Worm (Caenorhabditis elegans) whole organism, midembryonic: Measurements from ENCODE around the gene wbp-2.
A peak's percentile ranks its signal among the peaks of the same experiment; 100 is the strongest.

Source experiments
- T22C8.4 ChIP-seq: fragments of 200-800 bp; sonication (Bioruptor generic); IDR thresholded peaks from 2 replicates; pipeline ENCODE4 v1.3.6; 2022; ENCODE audit warnings: missing genetic modification characterization, missing compliant biosample characterization
- cog-1 ChIP-seq: sonication (generic microtip); optimal IDR thresholded peaks from 2 replicates; lab custom pipeline; 2016; ENCODE audit warnings: missing genetic modification characterization, missing compliant biosample characterization
- flt-1 ChIP-seq: fragments of 200-800 bp; sonication (Bioruptor generic); IDR thresholded peaks from 2 replicates; pipeline ENCODE4 v1.3.6; 2022; ENCODE audit warnings: missing genetic modification characterization, missing compliant biosample characterization
- klf-2 ChIP-seq: fragments of 200-800 bp; sonication (Bioruptor generic); conservative IDR thresholded peaks from 2 replicates; pipeline ENCODE4 v1.3.6; 2022; ENCODE audit warnings: missing genetic modification reagents, missing genetic modification characterization, missing compliant biosample characterization
- med-1 ChIP-seq: sonication (generic microtip); optimal IDR thresholded peaks from 2 replicates; lab custom pipeline; 2017; ENCODE audit warnings: missing genetic modification characterization, mild to moderate bottlenecking, missing compliant biosample characterization, antibody characterized with exemption, missing genetic modification reagents; ENCODE audit not compliant: insufficient read depth
- ref-1 ChIP-seq: fragments of 200-800 bp; sonication (Bioruptor generic); conservative IDR thresholded peaks from 2 replicates; pipeline ENCODE4 v1.3.6; 2022; ENCODE audit warnings: missing genetic modification reagents, missing genetic modification characterization, missing compliant biosample characterization
- tab-1 ChIP-seq: fragments of 200-800 bp; sonication (Bioruptor generic); IDR thresholded peaks from 2 replicates; pipeline ENCODE4 v1.3.6; 2022; ENCODE audit warnings: missing genetic modification characterization, missing compliant biosample characterization
- ztf-23 ChIP-seq: fragments of 200-800 bp; sonication (Bioruptor generic); IDR thresholded peaks from 2 replicates; pipeline ENCODE4 v1.3.6; 2022; ENCODE audit warnings: missing genetic modification reagents, missing genetic modification characterization, missing compliant biosample characterization
- ztf-29 ChIP-seq: fragments of 200-800 bp; sonication (Bioruptor generic); IDR thresholded peaks from 2 replicates; pipeline ENCODE4 v1.3.6; 2022; ENCODE audit warnings: missing genetic modification reagents, missing genetic modification characterization, missing compliant biosample characterization

The wbp-2 gene

DNA sequence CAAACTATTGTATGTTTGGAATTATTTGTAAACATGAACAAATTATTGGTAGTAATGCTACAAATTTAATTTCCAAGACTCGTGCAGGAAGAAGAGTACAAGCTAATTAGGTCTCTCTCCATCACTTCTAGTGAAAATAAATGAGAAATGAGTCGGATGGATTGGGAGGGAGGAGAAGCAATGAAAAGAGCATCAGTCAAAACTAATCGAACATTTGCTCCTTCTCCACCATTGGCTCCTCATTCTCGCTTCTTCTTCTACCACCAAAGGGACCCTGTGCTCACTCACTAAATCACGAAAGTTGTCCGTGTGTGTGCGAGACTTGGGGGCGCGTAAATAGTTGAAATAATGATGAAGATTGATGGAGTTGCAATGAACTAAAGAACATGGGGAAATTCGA is 22.7 kb upstream of the wbp-2 start:
- TF ChIP-seq ztf-23 (GFP tag; lab: Robert Waterston, UW): no peak
- TF ChIP-seq cog-1 (tag; lab: Kevin White, UChicago): no peak
- no peak for TF ChIP-seq ztf-29 (GFP tag; lab: Robert Waterston, UW)
- no peak for TF ChIP-seq flt-1 (GFP tag; lab: Robert Waterston, UW)
- TF ChIP-seq ref-1: no peak
- TF ChIP-seq T22C8.4 (GFP tag; lab: Robert Waterston, UW): no peak
- TF ChIP-seq med-1 (GFP tag; lab: Kevin White, UChicago): no peak
- no peak for TF ChIP-seq klf-2 (GFP tag; lab: Robert Waterston, UW)
- no peak for TF ChIP-seq tab-1 (GFP tag; lab: Robert Waterston, UW)

DNA sequence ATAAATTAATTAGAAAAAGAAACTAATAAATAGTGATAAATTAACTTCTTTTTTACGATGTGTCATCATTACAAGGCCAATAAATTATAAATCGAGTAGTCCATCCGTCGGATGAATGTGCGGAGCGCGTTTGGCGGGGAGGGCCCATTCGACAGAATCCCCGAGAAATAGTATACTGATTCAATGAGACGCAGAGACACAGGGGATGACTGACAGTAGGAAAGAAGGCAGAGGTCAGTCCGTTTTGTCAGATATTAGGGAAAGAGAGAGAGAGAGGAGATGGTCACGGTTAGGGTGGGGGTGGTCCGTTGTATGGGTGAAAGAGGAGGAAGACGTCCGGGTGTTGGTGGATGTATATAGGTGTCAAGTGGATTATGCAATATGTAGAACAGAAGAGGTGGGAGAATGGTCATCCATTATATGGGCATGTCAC is 20.9 kb upstream of the wbp-2 start:
- peak; percentile 59 for TF ChIP-seq cog-1 (tag; lab: Kevin White, UChicago)
- TF ChIP-seq flt-1 (GFP tag; lab: Robert Waterston, UW): 0 out of 2 replicates have a peak, but pooled peaks have one; percentile 62
- no peak for TF ChIP-seq T22C8.4 (GFP tag; lab: Robert Waterston, UW)
- TF ChIP-seq tab-1 (GFP tag; lab: Robert Waterston, UW): peak; percentile 59; the same call in 1 of the 2 replicates

DNA sequence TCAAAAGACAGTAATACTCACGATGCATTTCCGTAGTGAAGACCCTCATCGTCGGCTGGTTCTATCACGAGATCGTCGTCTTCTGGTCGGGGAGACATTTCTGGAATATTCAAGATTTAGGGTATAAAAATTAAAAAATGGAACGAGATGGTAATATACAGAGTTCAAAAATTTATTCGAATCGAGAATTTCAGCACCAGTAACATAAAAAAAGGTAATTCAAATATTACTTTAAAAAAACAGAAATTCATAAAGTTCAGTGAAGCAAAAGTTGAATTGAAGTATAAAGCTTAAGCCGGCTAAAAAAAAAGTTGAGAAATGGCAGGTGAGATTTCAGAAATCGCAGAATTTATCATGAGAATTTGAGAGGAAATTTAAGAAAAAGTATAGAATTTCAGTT is 19.4 kb upstream of the wbp-2 start, which contains the start of gene cam-1:
Gene cam-1, minus strand, starts transcription at position 101 of the 400 bp plus-strand sequence.
- TF ChIP-seq T22C8.4 (GFP tag; lab: Robert Waterston, UW) (no peak), ref-1 (no peak), cog-1 (tag; lab: Kevin White, UChicago) (no peak), med-1 (GFP tag; lab: Kevin White, UChicago) (no peak)

DNA sequence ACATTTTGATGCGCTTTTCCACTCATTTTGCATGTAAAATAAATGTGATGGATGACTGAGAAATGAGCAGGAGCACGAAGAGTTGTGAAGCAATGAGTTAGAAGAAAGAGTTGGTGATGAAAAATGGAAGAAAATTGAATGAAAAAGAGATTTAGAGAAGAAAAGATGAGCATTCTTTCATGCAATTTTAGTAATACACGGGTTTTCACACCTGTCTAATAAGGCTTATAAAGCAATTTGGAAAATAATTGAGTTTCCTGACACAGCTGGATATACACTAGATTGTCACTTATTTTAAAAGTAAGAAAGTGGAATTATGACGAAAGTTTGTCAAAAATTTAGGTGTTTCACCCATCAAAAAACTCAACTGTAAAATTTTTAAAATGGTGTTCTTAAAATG is 18.8 kb upstream of the wbp-2 start:
- no peak for TF ChIP-seq flt-1 (GFP tag; lab: Robert Waterston, UW)
- TF ChIP-seq ref-1: no peak

DNA sequence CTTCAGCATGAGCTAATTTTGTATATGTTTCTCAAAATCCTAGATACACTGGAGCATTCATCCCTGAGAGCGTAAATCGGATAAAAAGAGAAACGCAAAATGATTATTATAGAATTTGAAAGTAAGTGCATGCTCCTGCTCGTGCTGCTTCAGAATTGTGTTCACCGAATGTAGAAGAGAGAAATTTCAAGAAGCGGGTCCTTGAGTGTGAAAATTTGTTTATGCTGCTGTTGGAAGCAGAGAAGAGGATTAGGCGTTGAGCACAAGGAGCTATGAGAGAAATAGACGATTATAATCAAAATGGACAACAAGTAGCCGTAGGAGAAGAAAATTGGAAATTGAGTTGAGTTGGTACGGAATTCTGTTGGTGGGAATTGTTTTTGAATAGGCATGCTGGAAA is 17.9 kb upstream of the wbp-2 start:
- TF ChIP-seq ztf-29 (GFP tag; lab: Robert Waterston, UW): no peak
- TF ChIP-seq ref-1: no peak
- TF ChIP-seq cog-1 (tag; lab: Kevin White, UChicago): no peak
- no peak for TF ChIP-seq ztf-23 (GFP tag; lab: Robert Waterston, UW)
- TF ChIP-seq tab-1 (GFP tag; lab: Robert Waterston, UW): no peak
- no peak for TF ChIP-seq klf-2 (GFP tag; lab: Robert Waterston, UW)
- no peak for TF ChIP-seq flt-1 (GFP tag; lab: Robert Waterston, UW)
- no peak for TF ChIP-seq T22C8.4 (GFP tag; lab: Robert Waterston, UW)
- TF ChIP-seq med-1 (GFP tag; lab: Kevin White, UChicago): no peak

DNA sequence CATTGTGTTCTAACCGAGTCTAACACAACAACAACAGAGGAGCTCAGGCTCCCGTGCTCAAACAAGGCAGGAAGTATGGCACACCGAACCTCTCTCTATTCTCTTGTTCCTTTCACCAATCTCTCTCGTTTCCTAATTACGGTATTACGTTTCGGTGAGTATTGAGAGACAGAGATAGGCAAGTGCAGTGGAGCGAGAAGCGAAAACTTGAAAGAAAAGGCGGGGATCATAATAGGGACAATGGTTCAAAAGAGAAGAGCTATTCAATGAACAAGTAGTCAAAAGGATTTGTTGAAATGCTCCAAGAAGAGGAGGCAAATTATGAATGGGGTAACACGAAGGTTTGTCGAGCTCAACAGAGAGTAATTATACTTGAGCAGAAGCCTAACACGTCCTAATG is 16.2 kb upstream of the wbp-2 start:
- TF ChIP-seq ztf-23 (GFP tag; lab: Robert Waterston, UW): no peak
- TF ChIP-seq klf-2 (GFP tag; lab: Robert Waterston, UW): no peak

DNA sequence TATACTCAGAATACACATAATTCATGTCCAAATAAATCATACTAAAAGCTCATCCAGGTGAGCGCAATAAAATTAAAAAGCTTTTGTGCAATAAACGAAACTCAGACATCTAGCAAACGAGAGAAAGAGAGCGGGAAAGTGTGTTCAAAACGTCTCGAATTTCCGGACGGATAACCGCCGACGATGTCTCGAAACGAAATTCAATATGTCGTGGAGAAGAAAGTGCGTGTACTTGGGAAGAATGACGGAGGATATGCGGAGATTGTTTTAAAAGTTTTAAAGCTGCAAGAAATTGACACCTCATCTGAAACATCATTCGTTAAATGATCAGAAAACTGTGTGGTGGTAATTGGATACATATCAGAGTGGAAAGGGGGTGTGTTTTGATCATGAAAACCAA is 14.8 kb upstream of the wbp-2 start:
- TF ChIP-seq flt-1 (GFP tag; lab: Robert Waterston, UW) (no peak), ztf-29 (GFP tag; lab: Robert Waterston, UW) (no peak), med-1 (GFP tag; lab: Kevin White, UChicago) (no peak), ref-1 (no peak), tab-1 (GFP tag; lab: Robert Waterston, UW) (no peak), cog-1 (tag; lab: Kevin White, UChicago) (no peak), T22C8.4 (GFP tag; lab: Robert Waterston, UW) (no peak), klf-2 (GFP tag; lab: Robert Waterston, UW) (no peak), ztf-23 (GFP tag; lab: Robert Waterston, UW) (no peak)

DNA sequence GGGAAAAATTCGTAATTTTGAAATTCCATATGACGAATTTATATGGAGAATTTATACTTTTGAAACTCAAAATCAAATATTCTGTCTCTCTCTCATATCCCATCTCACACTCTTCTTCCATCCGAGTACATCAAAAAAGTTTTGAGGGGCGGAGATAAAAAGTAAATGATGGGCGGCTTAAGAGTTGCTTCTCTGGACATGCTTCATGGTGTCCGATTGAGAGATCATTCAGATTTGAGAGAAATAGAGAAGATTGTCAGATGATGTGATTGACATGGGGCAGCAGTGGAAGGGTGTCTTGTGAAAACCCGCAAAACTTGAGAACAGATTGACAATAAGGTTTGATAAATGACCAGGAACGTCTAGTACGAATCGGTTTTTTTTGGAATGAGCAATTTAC is 13.9 kb upstream of the wbp-2 start:
- TF ChIP-seq tab-1 (GFP tag; lab: Robert Waterston, UW): no peak
- TF ChIP-seq ztf-29 (GFP tag; lab: Robert Waterston, UW): no peak
- no peak for TF ChIP-seq ztf-23 (GFP tag; lab: Robert Waterston, UW)
- no peak for TF ChIP-seq T22C8.4 (GFP tag; lab: Robert Waterston, UW)
- no peak for TF ChIP-seq flt-1 (GFP tag; lab: Robert Waterston, UW)
- no peak for TF ChIP-seq klf-2 (GFP tag; lab: Robert Waterston, UW)
- TF ChIP-seq cog-1 (tag; lab: Kevin White, UChicago): no peak
- no peak for TF ChIP-seq ref-1
- no peak for TF ChIP-seq med-1 (GFP tag; lab: Kevin White, UChicago)

DNA sequence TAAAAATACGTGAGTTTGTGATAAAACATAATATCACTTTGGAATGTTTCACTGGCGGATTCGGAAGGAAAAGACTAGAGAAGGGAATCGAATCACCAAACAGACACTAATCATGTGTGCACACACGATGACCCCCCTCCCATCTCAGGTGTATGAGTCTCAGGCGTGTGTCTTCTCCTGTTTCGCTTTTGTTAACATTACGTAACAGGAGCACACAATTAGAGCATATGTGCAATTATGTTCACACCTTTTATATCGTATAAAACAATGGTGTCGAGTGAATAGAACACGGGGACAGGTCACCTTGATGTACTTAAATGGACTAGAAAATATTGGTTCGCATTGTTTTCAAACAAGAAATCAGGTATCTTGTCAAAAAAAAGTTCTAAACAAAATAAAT is 12.8 kb upstream of the wbp-2 start:
- TF ChIP-seq tab-1 (GFP tag; lab: Robert Waterston, UW) (no peak), klf-2 (GFP tag; lab: Robert Waterston, UW) (no peak), T22C8.4 (GFP tag; lab: Robert Waterston, UW) (no peak), ztf-23 (GFP tag; lab: Robert Waterston, UW) (no peak), flt-1 (GFP tag; lab: Robert Waterston, UW) (no peak), ref-1 (no peak), cog-1 (tag; lab: Kevin White, UChicago) (no peak)

DNA sequence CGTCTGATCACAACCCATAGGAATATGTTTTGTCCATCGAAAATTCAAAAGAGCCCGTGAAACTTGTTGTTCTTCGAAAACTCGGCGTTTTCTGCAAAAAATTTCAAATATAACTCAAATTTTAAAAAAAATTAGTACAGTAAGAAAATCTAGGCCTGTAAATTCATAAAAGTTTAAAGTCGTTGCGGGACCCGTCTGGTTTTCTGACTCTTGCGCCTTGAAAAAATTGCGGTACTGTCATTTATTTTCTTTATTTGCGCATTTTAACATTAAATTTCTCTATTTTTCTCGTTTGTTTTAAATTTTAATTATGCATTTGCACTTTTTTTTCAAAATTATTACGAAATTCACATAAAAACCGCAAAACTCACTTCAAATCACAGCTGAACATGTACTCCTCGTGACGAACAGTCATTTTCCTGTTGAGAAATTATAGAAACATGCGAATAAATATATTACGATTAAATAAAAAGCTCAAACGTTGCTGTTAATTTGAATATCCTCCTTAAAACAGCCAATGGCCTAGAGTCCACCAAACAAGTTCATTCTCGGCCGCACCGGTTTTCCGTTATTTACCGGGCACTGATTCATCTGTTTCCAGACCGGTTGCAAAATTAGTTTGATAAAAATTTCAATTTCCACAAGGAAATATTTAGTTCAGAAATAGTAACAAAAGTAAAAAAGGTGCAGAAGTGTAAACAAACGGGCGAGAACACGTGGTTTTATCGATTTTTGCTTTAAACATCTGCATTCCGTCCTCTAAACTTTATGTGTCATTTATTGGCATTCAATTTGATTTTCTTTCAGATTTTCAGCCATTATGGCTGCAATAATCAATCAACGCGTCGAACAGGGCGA is 10.3 kb upstream of the wbp-2 start, which contains the start of the genes csa-1 and wdfy-2:
Gene csa-1, minus strand, starts transcription at position 669 of the 858 bp plus-strand sequence.
Gene wdfy-2, plus strand, starts transcription at position 808 of the 858 bp plus-strand sequence.
- TF ChIP-seq T22C8.4 (GFP tag; lab: Robert Waterston, UW): no peak
- no peak for TF ChIP-seq ztf-29 (GFP tag; lab: Robert Waterston, UW)
